Worm (Caenorhabditis elegans): Measurements from ENCODE around the gene F26F12.8.

- TF ChIP-seq tbx-2 (tag; optimal IDR thresholded peaks at IDR 0.05): no peak
- TF ChIP-seq snpc-4 (tag; optimal IDR thresholded peaks at IDR 0.05): no peak
- TF ChIP-seq ama-1 (optimal IDR thresholded peaks at IDR 0.05): no peak
- no peak for TF ChIP-seq ztf-11 (tag; optimal IDR thresholded peaks at IDR 0.05)
- TF ChIP-seq ceh-82 (tag; optimal IDR thresholded peaks at IDR 0.05): no peak
- no peak for TF ChIP-seq pqm-1 (tag; optimal IDR thresholded peaks at IDR 0.05)
- TF ChIP-seq nhr-12 (tag; optimal IDR thresholded peaks at IDR 0.05): no peak
- no peak for TF ChIP-seq ZK546.5 (tag; optimal IDR thresholded peaks at IDR 0.05)
- no peak for TF ChIP-seq egl-27 (tag; optimal IDR thresholded peaks at IDR 0.05)
- no peak for TF ChIP-seq hmg-11 (tag; optimal IDR thresholded peaks at IDR 0.05)
- TF ChIP-seq fos-1 (tag; optimal IDR thresholded peaks at IDR 0.05): no peak
Measured at ce11 chrV:5888820-5889219, 26.5 kb upstream of the F26F12.8 start.
